Comparison of ENCODE assay signal across 1 fruit fly cellular context in the genomic region with DNA sequence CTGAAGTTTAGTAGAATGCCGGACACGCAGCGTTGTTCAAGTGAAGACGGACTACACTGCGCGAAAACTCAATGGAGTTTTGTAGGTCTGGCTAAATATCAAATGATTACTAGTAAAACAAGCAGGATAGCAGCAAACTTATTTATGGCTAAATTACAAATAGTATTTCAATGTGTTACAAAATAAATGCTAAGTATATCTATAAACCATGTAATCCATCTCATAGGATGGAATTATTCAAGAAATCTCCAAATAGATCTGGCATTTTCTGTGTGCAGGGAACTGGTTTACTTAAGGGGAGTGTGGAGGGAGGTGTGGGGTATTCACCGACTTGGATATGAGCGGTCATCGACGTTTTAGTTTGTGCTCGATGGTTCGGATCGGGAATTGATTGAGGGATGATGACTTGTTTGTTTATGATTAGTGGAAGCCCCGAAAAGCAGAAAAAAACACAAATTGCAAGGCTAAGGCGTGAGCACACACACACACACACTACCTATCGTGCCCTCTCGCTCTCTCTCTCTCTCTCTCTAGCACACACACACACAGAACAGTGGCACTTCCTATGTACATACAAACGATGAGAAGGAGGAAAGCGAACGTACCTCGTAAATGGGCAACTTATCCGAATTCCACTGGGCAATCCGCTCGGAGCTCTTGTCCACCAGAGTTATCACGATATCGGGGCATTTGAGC.
TF ChIP-seq lines count a peak whose summit lies in the region.

No protein-coding gene starts in this region.

TF ChIP-seq in whole organism, embryonic, 481 proteins besides CTCF, POLR2A, EP300 and RAD21 (continued from another document and continues in another):
- no peak for TF ChIP-seq CG42726 (GFP tag; IDR thresholded peaks at IDR 0.05; lab: Robert Waterston, UW; ENCODE audit: partially characterized antibody)
- no peak for TF ChIP-seq eyg (GFP tag; optimal IDR thresholded peaks at IDR 0.05; lab: Kevin White, UChicago)
- TF ChIP-seq Dref (GFP tag; IDR thresholded peaks at IDR 0.05; lab: Robert Waterston, UW) = no peak
- TF ChIP-seq CG8089 (GFP tag; optimal IDR thresholded peaks at IDR 0.05; lab: Kevin White, UChicago) = peak; percentile 66
- peak; percentile 80 for TF ChIP-seq oc (tag; optimal IDR thresholded peaks at IDR 0.05; lab: Kevin White, UChicago)
- peak; percentile 72 for TF ChIP-seq sisA (GFP tag; IDR thresholded peaks at IDR 0.05; lab: Robert Waterston, UW)
- peak; percentile 71 for TF ChIP-seq CG4854 (GFP tag; optimal IDR thresholded peaks at IDR 0.05; lab: Kevin White, UChicago)
- TF ChIP-seq sima (GFP tag; optimal IDR thresholded peaks at IDR 0.05; lab: Kevin White, UChicago) = peak; percentile 27
- TF ChIP-seq CG31365 (tag; optimal IDR thresholded peaks at IDR 0.05; lab: Kevin White, UChicago) = peak; percentile 22
- peak; percentile 87 for TF ChIP-seq CG18599 (GFP tag; optimal IDR thresholded peaks at IDR 0.05; lab: Kevin White, UChicago)
- peak; percentile 73 for TF ChIP-seq NC2α (GFP tag; optimal IDR thresholded peaks at IDR 0.05; lab: Kevin White, UChicago)
- peak; percentile 75 for TF ChIP-seq HLH54F (GFP tag; optimal IDR thresholded peaks at IDR 0.05; lab: Kevin White, UChicago)
- TF ChIP-seq Mrtf (GFP tag; IDR thresholded peaks at IDR 0.05; lab: Robert Waterston, UW) = peak; percentile 77
- TF ChIP-seq ttk (GFP tag; IDR thresholded peaks at IDR 0.05; lab: Robert Waterston, UW) = peak; percentile 70
- peak; percentile 80 for TF ChIP-seq tap (tag; optimal IDR thresholded peaks at IDR 0.05; lab: Kevin White, UChicago)
- peak; percentile 79 for TF ChIP-seq bcd (GFP tag; optimal IDR thresholded peaks at IDR 0.05; lab: Kevin White, UChicago)
- TF ChIP-seq Vsx1 (GFP tag; optimal IDR thresholded peaks at IDR 0.05; lab: Kevin White, UChicago) = peak; percentile 49
- TF ChIP-seq ftz-f1 (GFP tag; optimal IDR thresholded peaks at IDR 0.05; lab: Kevin White, UChicago) = no peak
- TF ChIP-seq CG15601 (tag; optimal IDR thresholded peaks at IDR 0.05; lab: Kevin White, UChicago) = peak; percentile 81
- TF ChIP-seq tio (GFP tag; optimal IDR thresholded peaks at IDR 0.05; lab: Kevin White, UChicago) = peak; percentile 79
- TF ChIP-seq hb (GFP tag; IDR thresholded peaks at IDR 0.05; lab: Robert Waterston, UW; ENCODE audit: partially characterized antibody) = no peak
- TF ChIP-seq CG33557 (GFP tag; optimal IDR thresholded peaks at IDR 0.05; lab: Kevin White, UChicago) = peak; percentile 77
- TF ChIP-seq CG1792 (GFP tag; optimal IDR thresholded peaks at IDR 0.05; lab: Kevin White, UChicago) = peak; percentile 73
- peak; percentile 84 for TF ChIP-seq CG17359 (tag; optimal IDR thresholded peaks at IDR 0.05; lab: Kevin White, UChicago)
- peak; percentile 48 for TF ChIP-seq NK7.1 (GFP tag; optimal IDR thresholded peaks at IDR 0.05; lab: Kevin White, UChicago)
- TF ChIP-seq Dip2 (GFP tag; IDR thresholded peaks at IDR 0.05; lab: Robert Waterston, UW) = no peak
- TF ChIP-seq gcm2 (GFP tag; optimal IDR thresholded peaks at IDR 0.05; lab: Kevin White, UChicago) = peak; percentile 59
- TF ChIP-seq slou (GFP tag; optimal IDR thresholded peaks at IDR 0.05; lab: Kevin White, UChicago) = peak; percentile 21
- peak; percentile 71 for TF ChIP-seq CG13296 (GFP tag; optimal IDR thresholded peaks at IDR 0.05; lab: Kevin White, UChicago)
- TF ChIP-seq vnd (GFP tag; IDR thresholded peaks at IDR 0.05; lab: Robert Waterston, UW; ENCODE audit: partially characterized antibody) = no peak
- no peak for TF ChIP-seq Rx (GFP tag; IDR thresholded peaks at IDR 0.05; lab: Robert Waterston, UW)
- TF ChIP-seq CG15011 (GFP tag; optimal IDR thresholded peaks at IDR 0.05; lab: Kevin White, UChicago) = peak; percentile 40
- TF ChIP-seq pros (GFP tag; optimal IDR thresholded peaks at IDR 0.05; lab: Kevin White, UChicago) = no peak
- 0 out of 3 replicates have a peak, but pooled peaks have one; percentile 53 for TF ChIP-seq CG11093 (GFP tag; IDR thresholded peaks at IDR 0.05; lab: Robert Waterston, UW)
- peak; percentile 61 for TF ChIP-seq MTF-1 (GFP tag; optimal IDR thresholded peaks at IDR 0.05; lab: Kevin White, UChicago; ENCODE audit: borderline replicate concordance)
- peak; percentile 84 for TF ChIP-seq CG9727 (GFP tag; optimal IDR thresholded peaks at IDR 0.05; lab: Kevin White, UChicago)
- no peak; the same call in 2 of the 3 replicates for TF ChIP-seq CG6175 (GFP tag; IDR thresholded peaks at IDR 0.05; lab: Robert Waterston, UW)
- no peak for TF ChIP-seq lbe (GFP tag; optimal IDR thresholded peaks at IDR 0.05; lab: Kevin White, UChicago)
- TF ChIP-seq slp2 (GFP tag; optimal IDR thresholded peaks at IDR 0.05; lab: Kevin White, UChicago) = peak; percentile 83
- TF ChIP-seq jumu (GFP tag; optimal IDR thresholded peaks at IDR 0.05; lab: Kevin White, UChicago) = peak; percentile 75
- peak; percentile 82 for TF ChIP-seq HHEX (GFP tag; optimal IDR thresholded peaks at IDR 0.05; lab: Kevin White, UChicago)
- peak; percentile 19 for TF ChIP-seq tup (GFP tag; optimal IDR thresholded peaks at IDR 0.05; lab: Kevin White, UChicago)
- peak; percentile 90 for TF ChIP-seq CG15269 (tag; optimal IDR thresholded peaks at IDR 0.05; lab: Kevin White, UChicago)
- TF ChIP-seq prd (optimal IDR thresholded peaks at IDR 0.05; lab: Kevin White, UChicago) = no peak
- TF ChIP-seq prd (GFP tag; IDR thresholded peaks at IDR 0.05; lab: Robert Waterston, UW) = peak; percentile 79
- TF ChIP-seq zf30C (GFP tag; optimal IDR thresholded peaks at IDR 0.05; lab: Kevin White, UChicago) = peak; percentile 90
- peak; percentile 35; the same call in 1 of the 2 replicates for TF ChIP-seq danr (GFP tag; IDR thresholded peaks at IDR 0.05; lab: Robert Waterston, UW)
- TF ChIP-seq CG11696 (GFP tag; IDR thresholded peaks at IDR 0.05; lab: Robert Waterston, UW) = peak; percentile 41; the same call in 1 of the 2 replicates
- no peak for TF ChIP-seq eve (GFP tag; optimal IDR thresholded peaks at IDR 0.05; lab: Kevin White, UChicago)
- TF ChIP-seq tll (GFP tag; optimal IDR thresholded peaks at IDR 0.05; lab: Kevin White, UChicago) = no peak
- TF ChIP-seq CG6813 (GFP tag; optimal IDR thresholded peaks at IDR 0.05; lab: Kevin White, UChicago) = peak; percentile 73
- peak; percentile 65 for TF ChIP-seq ap (GFP tag; IDR thresholded peaks at IDR 0.05; lab: Robert Waterston, UW)
- peak; percentile 42; the same call in 1 of the 3 replicates for TF ChIP-seq B-H1 (GFP tag; IDR thresholded peaks at IDR 0.05; lab: Robert Waterston, UW)
- TF ChIP-seq BEAF-32 (GFP tag; optimal IDR thresholded peaks at IDR 0.05; lab: Kevin White, UChicago) = no peak
- TF ChIP-seq CG9817 (tag; optimal IDR thresholded peaks at IDR 0.05; lab: Kevin White, UChicago) = peak; percentile 56
- peak; percentile 80 for TF ChIP-seq Hmr (GFP tag; optimal IDR thresholded peaks at IDR 0.05; lab: Kevin White, UChicago)
- TF ChIP-seq Eip74EF (GFP tag; optimal IDR thresholded peaks at IDR 0.05; lab: Kevin White, UChicago) = peak in 1 of 2 experiments; percentile 66
- peak; percentile 64 for TF ChIP-seq Lim3 (GFP tag; IDR thresholded peaks at IDR 0.05; lab: Robert Waterston, UW)
- TF ChIP-seq CG12219 (GFP tag; optimal IDR thresholded peaks at IDR 0.05; lab: Kevin White, UChicago) = peak; percentile 90
- TF ChIP-seq CG12236 (GFP tag; optimal IDR thresholded peaks at IDR 0.05; lab: Kevin White, UChicago) = peak; percentile 82
- peak; percentile 37 for TF ChIP-seq ac (GFP tag; optimal IDR thresholded peaks at IDR 0.05; lab: Kevin White, UChicago)
- TF ChIP-seq gt (GFP tag; IDR thresholded peaks at IDR 0.05; lab: Robert Waterston, UW) = no peak
- no peak for TF ChIP-seq ato (GFP tag; IDR thresholded peaks at IDR 0.05; lab: Robert Waterston, UW; ENCODE audit: partially characterized antibody)
- TF ChIP-seq CG43689 (GFP tag; IDR thresholded peaks at IDR 0.05; lab: Robert Waterston, UW) = 0 out of 2 replicates have a peak, but pooled peaks have one; percentile 30
- no peak for TF ChIP-seq CG2129 (GFP tag; IDR thresholded peaks at IDR 0.05; lab: Robert Waterston, UW; ENCODE audit: partially characterized antibody)
- peak; percentile 50 for TF ChIP-seq CG31224 (GFP tag; IDR thresholded peaks at IDR 0.05; lab: Robert Waterston, UW)
- TF ChIP-seq H15 (GFP tag; IDR thresholded peaks at IDR 0.05; lab: Robert Waterston, UW) = 0 out of 3 replicates have a peak, but pooled peaks have one; percentile 15
- peak; percentile 70 for TF ChIP-seq pum (GFP tag; optimal IDR thresholded peaks at IDR 0.05; lab: Kevin White, UChicago)
- TF ChIP-seq ro (GFP tag; IDR thresholded peaks at IDR 0.05; lab: Robert Waterston, UW) = no peak
- TF ChIP-seq CG6791 (GFP tag; IDR thresholded peaks at IDR 0.05; lab: Robert Waterston, UW; ENCODE audit: partially characterized antibody) = no peak
- no peak for TF ChIP-seq fd102C (GFP tag; optimal IDR thresholded peaks at IDR 0.05; lab: Kevin White, UChicago)
- peak; percentile 64 for TF ChIP-seq CG18619 (GFP tag; optimal IDR thresholded peaks at IDR 0.05; lab: Kevin White, UChicago)
- peak; percentile 83 for TF ChIP-seq CG4424 (GFP tag; optimal IDR thresholded peaks at IDR 0.05; lab: Kevin White, UChicago)
- TF ChIP-seq hkb (optimal IDR thresholded peaks at IDR 0.05; lab: Kevin White, UChicago) = no peak
- TF ChIP-seq hkb (GFP tag; IDR thresholded peaks at IDR 0.05; lab: Robert Waterston, UW) = peak; percentile 70; the same call in 1 of the 2 replicates
- TF ChIP-seq dm (GFP tag; optimal IDR thresholded peaks at IDR 0.05; lab: Kevin White, UChicago) = peak; percentile 52
- 0 out of 2 replicates have a peak, but pooled peaks have one; percentile 24 for TF ChIP-seq CG11247 (GFP tag; IDR thresholded peaks at IDR 0.05; lab: Robert Waterston, UW)
- TF ChIP-seq unpg (GFP tag; optimal IDR thresholded peaks at IDR 0.05; lab: Kevin White, UChicago) = peak; percentile 91
- TF ChIP-seq fd96Cb (tag; optimal IDR thresholded peaks at IDR 0.05; lab: Kevin White, UChicago) = peak; percentile 85
- TF ChIP-seq CG17912 (GFP tag; optimal IDR thresholded peaks at IDR 0.05; lab: Kevin White, UChicago) = no peak
- no peak for TF ChIP-seq HLHmδ (GFP tag; optimal IDR thresholded peaks at IDR 0.05; lab: Kevin White, UChicago)
- TF ChIP-seq CG17385 (GFP tag; optimal IDR thresholded peaks at IDR 0.05; lab: Kevin White, UChicago) = peak; percentile 69
- peak; percentile 39 for TF ChIP-seq Atf3 (GFP tag; optimal IDR thresholded peaks at IDR 0.05; lab: Kevin White, UChicago)
- TF ChIP-seq CG30020 (tag; optimal IDR thresholded peaks at IDR 0.05; lab: Kevin White, UChicago) = peak; percentile 44
- TF ChIP-seq Jarid2 (GFP tag; optimal IDR thresholded peaks at IDR 0.05; lab: Kevin White, UChicago) = no peak
- peak; percentile 79 for TF ChIP-seq Ptx1 (GFP tag; IDR thresholded peaks at IDR 0.05; lab: Robert Waterston, UW)
- peak; percentile 89 for TF ChIP-seq CG2678 (tag; optimal IDR thresholded peaks at IDR 0.05; lab: Kevin White, UChicago)
- peak; percentile 73 for TF ChIP-seq CG12104 (GFP tag; optimal IDR thresholded peaks at IDR 0.05; lab: Kevin White, UChicago)
- TF ChIP-seq CG6654 (GFP tag; optimal IDR thresholded peaks at IDR 0.05; lab: Kevin White, UChicago) = peak; percentile 48
- TF ChIP-seq her (GFP tag; optimal IDR thresholded peaks at IDR 0.05; lab: Kevin White, UChicago) = peak; percentile 67
- TF ChIP-seq CG14860 (GFP tag; IDR thresholded peaks at IDR 0.05; lab: Robert Waterston, UW; ENCODE audit: partially characterized antibody) = no peak
- TF ChIP-seq Ets65A (GFP tag; lab: Kevin White, UChicago) = peak; percentile 95
- peak in 1 of 2 experiments; percentile 60 for TF ChIP-seq Hr78 (GFP tag; optimal IDR thresholded peaks at IDR 0.05; lab: Kevin White, UChicago)
- peak; percentile 41; the same call in 1 of the 3 replicates for TF ChIP-seq CG11560 (tag; IDR thresholded peaks at IDR 0.05; lab: Robert Waterston, UW)
- TF ChIP-seq bigmax (GFP tag; optimal IDR thresholded peaks at IDR 0.05; lab: Kevin White, UChicago) = no peak
- peak; percentile 80 for TF ChIP-seq Dip3 (GFP tag; optimal IDR thresholded peaks at IDR 0.05; lab: Kevin White, UChicago)
- no peak for TF ChIP-seq HLH4C (GFP tag; IDR thresholded peaks at IDR 0.05; lab: Robert Waterston, UW; ENCODE audit: partially characterized antibody)
- peak; percentile 54 for TF ChIP-seq CG10147 (GFP tag; optimal IDR thresholded peaks at IDR 0.05; lab: Kevin White, UChicago)
- TF ChIP-seq Antp (GFP tag; optimal IDR thresholded peaks at IDR 0.05; lab: Kevin White, UChicago) = peak; percentile 81
- TF ChIP-seq Poxn (GFP tag; IDR thresholded peaks at IDR 0.05; lab: Robert Waterston, UW) = no peak
- TF ChIP-seq Atf-2 (GFP tag; optimal IDR thresholded peaks at IDR 0.05; lab: Kevin White, UChicago) = peak; percentile 75
- TF ChIP-seq CG7271 (tag; optimal IDR thresholded peaks at IDR 0.05; lab: Kevin White, UChicago) = no peak
- TF ChIP-seq caup (GFP tag; optimal IDR thresholded peaks at IDR 0.05; lab: Kevin White, UChicago; ENCODE audit: severe bottlenecking) = peak; percentile 48
- TF ChIP-seq yki (optimal IDR thresholded peaks at IDR 0.05; lab: Kevin White, UChicago) = no peak
- peak; percentile 44; the same call in 1 of the 2 replicates for TF ChIP-seq dati (GFP tag; IDR thresholded peaks at IDR 0.05; lab: Robert Waterston, UW)
- TF ChIP-seq CG10321 (GFP tag; IDR thresholded peaks at IDR 0.05; lab: Robert Waterston, UW) = no peak; the same call in 1 of the 2 replicates
- TF ChIP-seq zen2 (GFP tag; IDR thresholded peaks at IDR 0.05; lab: Robert Waterston, UW; ENCODE audit: partially characterized antibody) = no peak
- peak; percentile 78 for TF ChIP-seq Rfx (GFP tag; IDR thresholded peaks at IDR 0.05; lab: Robert Waterston, UW)
- peak; percentile 50 for TF ChIP-seq CG17186 (GFP tag; optimal IDR thresholded peaks at IDR 0.05; lab: Kevin White, UChicago)
- peak; percentile 55 for TF ChIP-seq fu2 (GFP tag; optimal IDR thresholded peaks at IDR 0.05; lab: Kevin White, UChicago)
- peak; percentile 69 for TF ChIP-seq CG13123 (GFP tag; optimal IDR thresholded peaks at IDR 0.05; lab: Kevin White, UChicago)
- 0 out of 2 replicates have a peak, but pooled peaks have one; percentile 48 for TF ChIP-seq CG11085 (GFP tag; IDR thresholded peaks at IDR 0.05; lab: Robert Waterston, UW)
- peak; percentile 73 for TF ChIP-seq BtbVII (GFP tag; optimal IDR thresholded peaks at IDR 0.05; lab: Kevin White, UChicago)
- peak; percentile 39 for TF ChIP-seq nom (GFP tag; optimal IDR thresholded peaks at IDR 0.05; lab: Kevin White, UChicago)
- peak; percentile 69 for TF ChIP-seq CG3407 (GFP tag; optimal IDR thresholded peaks at IDR 0.05; lab: Kevin White, UChicago)
- TF ChIP-seq CG10274 (GFP tag; optimal IDR thresholded peaks at IDR 0.05; lab: Kevin White, UChicago) = peak; percentile 35
- TF ChIP-seq CkIIα-i1 (GFP tag; IDR thresholded peaks at IDR 0.05; lab: Robert Waterston, UW) = 0 out of 2 replicates have a peak, but pooled peaks have one; percentile 57
- TF ChIP-seq aop (GFP tag; IDR thresholded peaks at IDR 0.05; lab: Robert Waterston, UW) = 0 out of 2 replicates have a peak, but pooled peaks have one; percentile 2
- peak; percentile 64; the same call in 2 of the 3 replicates for TF ChIP-seq croc (GFP tag; conservative IDR thresholded peaks at IDR 0.05; lab: Robert Waterston, UW)
